Worm (Caenorhabditis elegans): Measurements from ENCODE around the gene sri-28.

- TF ChIP-seq flt-1 (GFP tag; IDR thresholded peaks at IDR 0.05) (no peak), ama-1 (optimal IDR thresholded peaks at IDR 0.05) (no peak), hnd-1 (tag; optimal IDR thresholded peaks at IDR 0.05) (no peak)
These were observed 20.2 kb downstream of the sri-28 start for ce11 chrII:3068646-3069045.
